Fruit fly (Drosophila melanogaster) whole organism, prepupa: Measurements from ENCODE around the gene y.
A peak's percentile ranks its signal among the peaks of the same experiment; 100 is the strongest.

Source experiments
- Blimp-1 ChIP-seq: fragments of 200-800 bp; sonication (Bioruptor generic); optimal IDR thresholded peaks from 3 replicates; lab custom pipeline; 2017; ENCODE audit warnings: missing biosample characterization, missing genetic modification characterization, mild to moderate bottlenecking, moderate library complexity, missing genetic modification reagents
- CG10631 ChIP-seq: fragments of 200-800 bp; sonication (Bioruptor generic); optimal IDR thresholded peaks from 2 replicates; lab custom pipeline; 2016; ENCODE audit warnings: missing biosample characterization, missing genetic modification characterization
- CG10669 ChIP-seq: fragments of 200-800 bp; sonication (Bioruptor generic); optimal IDR thresholded peaks from 3 replicates; lab custom pipeline; 2018; ENCODE audit warnings: missing biosample characterization, mild to moderate bottlenecking, missing genetic modification characterization, moderate library complexity
- CG11762 ChIP-seq: fragments of 200-800 bp; sonication (Bioruptor generic); optimal IDR thresholded peaks from 3 replicates; lab custom pipeline; 2016; ENCODE audit warnings: missing biosample characterization, missing genetic modification characterization; ENCODE audit not compliant: insufficient read depth
- CG11902 ChIP-seq: fragments of 200-800 bp; sonication (Bioruptor generic); optimal IDR thresholded peaks from 3 replicates; lab custom pipeline; 2016; ENCODE audit warnings: missing biosample characterization, missing genetic modification characterization
- CG15336 ChIP-seq: fragments of 200-800 bp; sonication (Bioruptor generic); IDR thresholded peaks from 2 replicates; pipeline ENCODE4 v1.3.6; 2022; ENCODE audit warnings: missing biosample characterization, missing genetic modification characterization
- CG3032 ChIP-seq: fragments of 200-800 bp; optimal IDR thresholded peaks from 2 replicates; lab custom pipeline; 2019; ENCODE audit warnings: missing biosample characterization, mild to moderate bottlenecking, missing genetic modification characterization, moderate library complexity
- CG31627 ChIP-seq: fragments of 200-800 bp; sonication (Bioruptor generic); optimal IDR thresholded peaks from 3 replicates; lab custom pipeline; 2016; ENCODE audit warnings: missing biosample characterization, missing genetic modification characterization
- CG34406 ChIP-seq: fragments of 200-800 bp; sonication (Bioruptor generic); optimal IDR thresholded peaks from 3 replicates; lab custom pipeline; 2016; ENCODE audit warnings: missing biosample characterization, missing genetic modification characterization
- CG3919 ChIP-seq: fragments of 200-800 bp; sonication (Bioruptor generic); optimal IDR thresholded peaks from 3 replicates; lab custom pipeline; 2016; ENCODE audit warnings: missing biosample characterization, missing genetic modification characterization
- CG4318 ChIP-seq: fragments of 200-800 bp; sonication (Bioruptor generic); optimal IDR thresholded peaks from 3 replicates; lab custom pipeline; 2017; ENCODE audit warnings: missing biosample characterization, mild to moderate bottlenecking, missing genetic modification characterization
- CG6276 ChIP-seq: fragments of 200-800 bp; sonication (Bioruptor generic); optimal IDR thresholded peaks from 2 replicates; lab custom pipeline; 2017; ENCODE audit warnings: missing biosample characterization, mild to moderate bottlenecking, missing genetic modification characterization
- CG6808 ChIP-seq: fragments of 200-800 bp; sonication (Bioruptor generic); optimal IDR thresholded peaks from 3 replicates; lab custom pipeline; 2017; ENCODE audit warnings: missing biosample characterization, missing genetic modification characterization, mild to moderate bottlenecking, moderate library complexity, missing genetic modification reagents
- CG6854 ChIP-seq: fragments of 200-800 bp; sonication (Bioruptor generic); optimal IDR thresholded peaks from 2 replicates; lab custom pipeline; 2017; ENCODE audit warnings: missing biosample characterization, mild to moderate bottlenecking, missing genetic modification characterization
- CG7368 ChIP-seq: fragments of 200-800 bp; sonication (Bioruptor generic); optimal IDR thresholded peaks from 3 replicates; lab custom pipeline; 2016; ENCODE audit warnings: missing biosample characterization, missing genetic modification characterization
- CG8119 ChIP-seq: fragments of 200-800 bp; sonication (Bioruptor generic); IDR thresholded peaks from 3 replicates; pipeline ENCODE4 v1.3.6; 2022; ENCODE audit warnings: missing biosample characterization, missing genetic modification characterization
- CG8319 ChIP-seq: fragments of 200-800 bp; sonication (Bioruptor generic); optimal IDR thresholded peaks from 3 replicates; lab custom pipeline; 2016; ENCODE audit warnings: missing biosample characterization, missing genetic modification characterization
- CG9139 ChIP-seq: fragments of 200-800 bp; sonication (Bioruptor generic); optimal IDR thresholded peaks from 3 replicates; lab custom pipeline; 2017; ENCODE audit warnings: missing biosample characterization, mild to moderate bottlenecking, missing genetic modification characterization
- Eip78C ChIP-seq: fragments of 200-800 bp; sonication (Bioruptor generic); peaks from one replicate; lab custom pipeline; 2016; ENCODE audit warnings: missing biosample characterization, missing genetic modification characterization
- Eip93F ChIP-seq: fragments of 200-800 bp; sonication (Bioruptor generic); optimal IDR thresholded peaks from 2 replicates; lab custom pipeline; 2016; ENCODE audit warnings: missing biosample characterization, mild to moderate bottlenecking, missing genetic modification characterization
- Ets96B ChIP-seq: fragments of 200-800 bp; optimal IDR thresholded peaks from 2 replicates; lab custom pipeline; 2019; ENCODE audit warnings: missing biosample characterization, mild to moderate bottlenecking, missing genetic modification characterization, moderate library complexity
- Hr38 ChIP-seq: sonication (Bioruptor generic); optimal IDR thresholded peaks from 2 replicates; lab custom pipeline; 2016; ENCODE audit warnings: missing biosample characterization, missing genetic modification characterization
- Hr39 ChIP-seq: fragments of 200-800 bp; sonication (Bioruptor generic); optimal IDR thresholded peaks from 2 replicates; lab custom pipeline; 2016; ENCODE audit warnings: missing biosample characterization, missing genetic modification characterization
- Hr4 ChIP-seq: fragments of 200-800 bp; sonication (Bioruptor generic); optimal IDR thresholded peaks from 3 replicates; lab custom pipeline; 2016; ENCODE audit warnings: missing biosample characterization, missing genetic modification characterization
- Lpt ChIP-seq: fragments of 200-800 bp; sonication (Bioruptor generic); optimal IDR thresholded peaks from 3 replicates; lab custom pipeline; 2016; ENCODE audit warnings: missing biosample characterization, missing genetic modification characterization
- Met ChIP-seq: fragments of 200-800 bp; sonication (Bioruptor generic); optimal IDR thresholded peaks from 3 replicates; lab custom pipeline; 2016; ENCODE audit warnings: missing biosample characterization, missing genetic modification characterization
- OdsH ChIP-seq: fragments of 200-800 bp; sonication (Bioruptor generic); optimal IDR thresholded peaks from 3 replicates; lab custom pipeline; 2016; ENCODE audit warnings: missing biosample characterization, missing genetic modification characterization
- Smox ChIP-seq: fragments of 200-800 bp; sonication (Bioruptor generic); optimal IDR thresholded peaks from 3 replicates; lab custom pipeline; 2016; ENCODE audit warnings: missing biosample characterization, missing genetic modification characterization
- Sox102F ChIP-seq: fragments of 200-800 bp; sonication (Bioruptor generic); optimal IDR thresholded peaks from 2 replicates; lab custom pipeline; 2016; ENCODE audit warnings: missing biosample characterization, mild to moderate bottlenecking, missing genetic modification characterization
- Sox14 ChIP-seq: fragments of 200-800 bp; sonication (Bioruptor generic); optimal IDR thresholded peaks from 3 replicates; lab custom pipeline; 2016; ENCODE audit warnings: missing biosample characterization, missing genetic modification characterization
- Sox15 ChIP-seq: fragments of 200-800 bp; sonication (Bioruptor generic); optimal IDR thresholded peaks from 3 replicates; lab custom pipeline; 2016; ENCODE audit warnings: missing biosample characterization, missing genetic modification characterization
- achi ChIP-seq: fragments of 200-800 bp; sonication (Bioruptor generic); optimal IDR thresholded peaks from 3 replicates; lab custom pipeline; 2016; ENCODE audit warnings: missing biosample characterization, missing genetic modification characterization
- cyc ChIP-seq: fragments of 200-800 bp; sonication (Bioruptor generic); optimal IDR thresholded peaks from 3 replicates; lab custom pipeline; 2016; ENCODE audit warnings: missing biosample characterization, missing genetic modification characterization
- dsx ChIP-seq: fragments of 200-800 bp; optimal IDR thresholded peaks from 3 replicates; lab custom pipeline; 2019; ENCODE audit warnings: missing biosample characterization, mild to moderate bottlenecking, missing genetic modification characterization, moderate library complexity; ENCODE audit not compliant: poor library complexity, severe bottlenecking
- eg ChIP-seq: fragments of 200-800 bp; sonication (Bioruptor generic); IDR thresholded peaks from 3 replicates; pipeline ENCODE4 v1.3.6; 2022; ENCODE audit warnings: missing biosample characterization, missing genetic modification characterization
- fd85E ChIP-seq: fragments of 200-800 bp; sonication (Bioruptor generic); optimal IDR thresholded peaks from 3 replicates; lab custom pipeline; 2016; ENCODE audit warnings: missing biosample characterization, missing genetic modification characterization
- fkh ChIP-seq: fragments of 200-800 bp; sonication (Bioruptor generic); optimal IDR thresholded peaks from 3 replicates; lab custom pipeline; 2017; ENCODE audit warnings: missing biosample characterization, mild to moderate bottlenecking, missing genetic modification characterization, moderate library complexity
- lz ChIP-seq: fragments of 200-800 bp; sonication (Bioruptor generic); optimal IDR thresholded peaks from 3 replicates; lab custom pipeline; 2016; ENCODE audit warnings: missing biosample characterization, missing genetic modification characterization
- salr ChIP-seq, 2 experiments: fragments of 200-800 bp; sonication (Bioruptor generic); optimal IDR thresholded peaks; 3 replicates each; lab custom pipeline; 2016 to 2018; ENCODE audit warnings: missing biosample characterization in 2 of 2, missing genetic modification characterization in 2 of 2, mild to moderate bottlenecking in 1 of 2
- spab ChIP-seq: fragments of 200-800 bp; sonication (Bioruptor generic); optimal IDR thresholded peaks from 2 replicates; lab custom pipeline; 2017; ENCODE audit warnings: missing biosample characterization, mild to moderate bottlenecking, missing genetic modification characterization, missing genetic modification reagents
- ss ChIP-seq, 2 experiments: fragments of 200-800 bp; sonication (Bioruptor generic); optimal IDR thresholded peaks; 2 replicates in 1 of 2; 3 replicates in 1 of 2; lab custom pipeline; 2017 to 2018; ENCODE audit warnings: mild to moderate bottlenecking in 2 of 2, missing biosample characterization in 2 of 2, missing genetic modification characterization in 2 of 2, moderate library complexity in 1 of 2
- svp ChIP-seq: fragments of 200-800 bp; sonication (Bioruptor generic); peaks from one replicate; lab custom pipeline; 2016; ENCODE audit warnings: missing biosample characterization, missing genetic modification characterization
- topi ChIP-seq: fragments of 200-800 bp; sonication (Bioruptor generic); optimal IDR thresholded peaks from 3 replicates; lab custom pipeline; 2016; ENCODE audit warnings: missing biosample characterization, missing genetic modification characterization
- vri ChIP-seq: fragments of 200-800 bp; sonication (Bioruptor generic); optimal IDR thresholded peaks from 3 replicates; lab custom pipeline; 2016; ENCODE audit warnings: missing biosample characterization, mild to moderate bottlenecking, missing genetic modification characterization

y gene

dm6 chrX:342422-343169 is 13.7 kb upstream of the y start (continued):
- peak; percentile 22 for TF ChIP-seq topi (GFP tag; lab: Kevin White, UChicago)
- TF ChIP-seq OdsH (GFP tag; lab: Kevin White, UChicago), result peak; percentile 68
- TF ChIP-seq cyc (GFP tag; lab: Kevin White, UChicago), result peak; percentile 17
- peak; percentile 18 for TF ChIP-seq Sox102F (GFP tag; lab: Kevin White, UChicago)
- TF ChIP-seq CG9139 (GFP tag; lab: Kevin White, UChicago), result peak; percentile 37
- no peak for TF ChIP-seq Smox
- TF ChIP-seq Hr38 (GFP tag; lab: Kevin White, UChicago), result no peak
- no peak for TF ChIP-seq CG6854 (GFP tag; lab: Kevin White, UChicago)
- peak; percentile 55 for TF ChIP-seq CG3919 (GFP tag; lab: Kevin White, UChicago)
- TF ChIP-seq CG8319 (GFP tag; lab: Kevin White, UChicago), result peak; percentile 14
- TF ChIP-seq CG8119 (GFP tag; lab: Robert Waterston, UW), result peak; percentile 70
- peak; percentile 56 for TF ChIP-seq dsx
- peak; percentile 73 for TF ChIP-seq CG10631 (GFP tag; lab: Kevin White, UChicago)
- TF ChIP-seq Ets96B, result peak; percentile 58
- peak; percentile 44 for TF ChIP-seq svp
- TF ChIP-seq Met (GFP tag; lab: Kevin White, UChicago), result peak; percentile 27
- peak; percentile 36 for TF ChIP-seq CG7368
- TF ChIP-seq fkh, result no peak
- peak; percentile 65 for TF ChIP-seq CG15336 (GFP tag; lab: Robert Waterston, UW)
- TF ChIP-seq spab (GFP tag; lab: Kevin White, UChicago), result peak; percentile 55
- peak; percentile 56 for TF ChIP-seq Lpt
- peak; percentile 21 for TF ChIP-seq CG6276 (GFP tag; lab: Kevin White, UChicago)

DNA sequence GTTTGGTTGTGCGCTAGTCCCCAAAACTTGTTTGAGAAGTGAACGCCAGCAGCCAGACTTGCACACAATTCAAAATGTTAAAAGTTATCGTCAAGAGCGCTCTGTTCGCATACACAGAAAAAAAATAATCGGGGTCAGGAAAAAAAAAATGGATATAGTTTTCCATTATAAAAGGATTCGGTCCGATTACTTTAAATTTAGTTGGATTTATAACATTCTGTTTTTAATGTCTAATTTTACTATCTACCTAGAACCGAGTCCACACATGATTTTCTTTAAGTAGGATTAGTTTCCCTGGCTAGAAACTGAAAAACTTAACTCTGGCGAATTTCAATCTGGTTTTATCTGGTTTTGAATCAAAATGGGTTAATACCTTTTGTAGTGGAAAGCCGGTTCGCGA is 11.1 kb upstream of the y start:
- TF ChIP-seq Eip93F (no peak), CG9139 (GFP tag; lab: Kevin White, UChicago) (peak; percentile 73), vri (peak; percentile 30), CG8319 (GFP tag; lab: Kevin White, UChicago) (no peak), CG15336 (GFP tag; lab: Robert Waterston, UW) (peak; percentile 95), CG34406 (peak; percentile 51), Sox102F (GFP tag; lab: Kevin White, UChicago) (peak; percentile 56), dsx (peak; percentile 76), CG6854 (GFP tag; lab: Kevin White, UChicago) (no peak), CG3032 (tag; lab: Kevin White, UChicago) (peak; percentile 83), CG6808 (peak; percentile 84), CG11902 (GFP tag; lab: Kevin White, UChicago) (no peak), salr (GFP tag; optimal IDR thresholded peaks at IDR 0.05; lab: Kevin White, UChicago) (peak; percentile 71 to 74), svp (peak; percentile 71), CG10669 (GFP tag; lab: Kevin White, UChicago) (peak; percentile 88), CG7368 (peak; percentile 62), fkh (no peak), CG6276 (GFP tag; lab: Kevin White, UChicago) (peak; percentile 92), cyc (GFP tag; lab: Kevin White, UChicago) (peak; percentile 51), Hr38 (GFP tag; lab: Kevin White, UChicago) (no peak), ss (GFP tag; optimal IDR thresholded peaks at IDR 0.05; lab: Kevin White, UChicago) (peak; percentile 88 to 89), CG11762 (GFP tag; lab: Kevin White, UChicago) (peak; percentile 76), Hr39 (peak; percentile 36), CG4318 (GFP tag; lab: Kevin White, UChicago) (peak; percentile 82), fd85E (GFP tag; lab: Kevin White, UChicago) (no peak), Hr4 (GFP tag; lab: Kevin White, UChicago) (peak; percentile 85), CG3919 (GFP tag; lab: Kevin White, UChicago) (peak; percentile 84), topi (GFP tag; lab: Kevin White, UChicago) (peak; percentile 61), Smox (peak; percentile 51), eg (GFP tag; lab: Robert Waterston, UW) (peak; percentile 93), CG31627 (peak; percentile 26), Lpt (peak; percentile 86), achi (GFP tag; lab: Kevin White, UChicago) (peak; percentile 79), CG10631 (GFP tag; lab: Kevin White, UChicago) (peak; percentile 82), spab (GFP tag; lab: Kevin White, UChicago) (peak; percentile 79), OdsH (GFP tag; lab: Kevin White, UChicago) (peak; percentile 81), CG8119 (GFP tag; lab: Robert Waterston, UW) (peak; percentile 92), lz (GFP tag; lab: Kevin White, UChicago) (peak; percentile 60), Eip78C (GFP tag; lab: Kevin White, UChicago) (peak; percentile 96), Blimp-1 (GFP tag; lab: Kevin White, UChicago) (no peak), Sox15 (peak; percentile 15), Sox14 (GFP tag; lab: Kevin White, UChicago) (peak; percentile 80)
